Fruit fly (Drosophila melanogaster) whole organism, embryonic: ENCODE data around the gene Rdh.
A peak's percentile ranks its signal among the peaks of the same experiment; 100 is the strongest.

Experiments used
- Awh ChIP-seq: fragments of 200-800 bp; sonication (Bioruptor generic); IDR thresholded peaks from 2 replicates; pipeline ENCODE4, ENCODE4 v1.3.6; 2022; ENCODE audit warnings: missing biosample characterization, missing genetic modification characterization
- Bgb ChIP-seq: fragments of 200-800 bp; sonication (Bioruptor generic); IDR thresholded peaks from 2 replicates; pipeline ENCODE4 v1.3.6; 2022; ENCODE audit warnings: missing biosample characterization, missing genetic modification characterization; ENCODE audit not compliant: partially characterized antibody
- CG10209 ChIP-seq: fragments of 200-800 bp; sonication (Bioruptor generic); optimal IDR thresholded peaks from 3 replicates; lab custom pipeline; 2017; ENCODE audit warnings: missing biosample characterization, mild to moderate bottlenecking, missing genetic modification characterization, missing genetic modification reagents
- CG1024 ChIP-seq: fragments of 200-800 bp; sonication (Bioruptor generic); IDR thresholded peaks from 2 replicates; pipeline ENCODE4 v1.3.6; 2022; ENCODE audit warnings: missing biosample characterization, missing genetic modification characterization
- CG12769 ChIP-seq: fragments of 200-800 bp; sonication (Bioruptor generic); optimal IDR thresholded peaks from 2 replicates; lab custom pipeline; 2019; ENCODE audit warnings: missing biosample characterization, mild to moderate bottlenecking, missing genetic modification characterization, moderate library complexity
- CG14860 ChIP-seq: fragments of 200-800 bp; sonication (Bioruptor generic); IDR thresholded peaks from 3 replicates; pipeline ENCODE4 v1.3.6; 2022; ENCODE audit warnings: missing biosample characterization, missing genetic modification characterization; ENCODE audit not compliant: partially characterized antibody
- CG15011 ChIP-seq: fragments of 200-800 bp; sonication (Bioruptor generic); optimal IDR thresholded peaks from 3 replicates; lab custom pipeline; 2018; ENCODE audit warnings: missing biosample characterization, mild to moderate bottlenecking, missing genetic modification characterization
- CG15073 ChIP-seq: fragments of 200-800 bp; sonication (Bioruptor generic); optimal IDR thresholded peaks from 2 replicates; lab custom pipeline; 2016; ENCODE audit warnings: missing biosample characterization, missing genetic modification characterization
- CG15696 ChIP-seq: fragments of 200-800 bp; sonication (Bioruptor generic); optimal IDR thresholded peaks from 2 replicates; lab custom pipeline; 2019; ENCODE audit warnings: missing biosample characterization, mild to moderate bottlenecking, missing genetic modification characterization, moderate library complexity
- CG16815 ChIP-seq: fragments of 200-800 bp; sonication (Bioruptor generic); optimal IDR thresholded peaks from 3 replicates; lab custom pipeline; 2017; ENCODE audit warnings: missing biosample characterization, mild to moderate bottlenecking, missing genetic modification characterization
- CG17385 ChIP-seq: fragments of 200-800 bp; sonication (Bioruptor generic); optimal IDR thresholded peaks from 3 replicates; lab custom pipeline; 2018; ENCODE audit warnings: missing biosample characterization, mild to moderate bottlenecking, missing genetic modification characterization
- CG17568 ChIP-seq: fragments of 200-800 bp; sonication (Bioruptor generic); optimal IDR thresholded peaks from 2 replicates; lab custom pipeline; 2018; ENCODE audit warnings: missing biosample characterization, mild to moderate bottlenecking, missing genetic modification characterization, moderate library complexity
- CG31224 ChIP-seq: fragments of 200-800 bp; sonication (Bioruptor generic); IDR thresholded peaks from 2 replicates; pipeline ENCODE4 v1.3.6; 2022; ENCODE audit warnings: missing biosample characterization, missing genetic modification characterization
- CG3838 ChIP-seq: fragments of 200-800 bp; sonication (Bioruptor generic); optimal IDR thresholded peaks from 3 replicates; lab custom pipeline; 2016; ENCODE audit warnings: missing biosample characterization, missing genetic modification characterization
- CG3995 ChIP-seq: fragments of 200-800 bp; sonication (Bioruptor generic); optimal IDR thresholded peaks from 3 replicates; lab custom pipeline; 2016; ENCODE audit warnings: missing biosample characterization, missing genetic modification characterization
- CG5953 ChIP-seq: fragments of 200-800 bp; sonication (Bioruptor generic); IDR thresholded peaks from 2 replicates; pipeline ENCODE4 v1.3.6; 2022; ENCODE audit warnings: missing biosample characterization, missing genetic modification characterization
- CG8944 ChIP-seq: fragments of 200-800 bp; sonication (Bioruptor generic); optimal IDR thresholded peaks from 3 replicates; lab custom pipeline; 2016; ENCODE audit warnings: missing biosample characterization, missing genetic modification characterization
- CHES-1-like ChIP-seq: fragments of 200-800 bp; sonication (Bioruptor generic); optimal IDR thresholded peaks from 2 replicates; lab custom pipeline; 2016; ENCODE audit warnings: missing biosample characterization, missing genetic modification characterization
- CTCF ChIP-seq: fragments of 200-800 bp; sonication (Bioruptor generic); optimal IDR thresholded peaks from 2 replicates; lab custom pipeline; 2017; ENCODE audit warnings: missing biosample characterization, mild to moderate bottlenecking, missing genetic modification characterization, moderate library complexity
- CkIIα-i1 ChIP-seq: fragments of 200-800 bp; sonication (Bioruptor generic); IDR thresholded peaks from 2 replicates; pipeline ENCODE4 v1.3.6; 2022; ENCODE audit warnings: missing biosample characterization, missing genetic modification characterization
- Deaf1 ChIP-seq: fragments of 200-800 bp; optimal IDR thresholded peaks from 3 replicates; lab custom pipeline; 2019; ENCODE audit warnings: missing biosample characterization, mild to moderate bottlenecking, missing genetic modification characterization, moderate library complexity
- Doc3 ChIP-seq: fragments of 200-800 bp; sonication (Bioruptor generic); IDR thresholded peaks from 3 replicates; pipeline ENCODE4 v1.3.6; 2022; ENCODE audit warnings: missing biosample characterization, missing genetic modification characterization; ENCODE audit not compliant: partially characterized antibody
- E2f2 ChIP-seq: fragments of 200-800 bp; sonication (Bioruptor generic); IDR thresholded peaks from 2 replicates; pipeline ENCODE4 v1.3.6; 2022; ENCODE audit warnings: missing biosample characterization, missing genetic modification characterization
- H2.0 ChIP-seq: fragments of 200-800 bp; sonication (Bioruptor generic); IDR thresholded peaks from 2 replicates; pipeline ENCODE4 v1.3.6; 2022; ENCODE audit warnings: missing biosample characterization, missing genetic modification characterization
- HLH4C ChIP-seq: fragments of 200-800 bp; sonication (Bioruptor generic); IDR thresholded peaks from 3 replicates; pipeline ENCODE4 v1.3.6; 2022; ENCODE audit warnings: missing biosample characterization, missing genetic modification characterization; ENCODE audit not compliant: partially characterized antibody
- HmgZ ChIP-seq: fragments of 200-800 bp; sonication (Bioruptor generic); optimal IDR thresholded peaks from 2 replicates; lab custom pipeline; 2018; ENCODE audit warnings: missing biosample characterization, mild to moderate bottlenecking, missing genetic modification characterization
- Hr39 ChIP-seq: fragments of >200 bp; optimal IDR thresholded peaks from 2 replicates; lab custom pipeline; 2017
- MESR4 ChIP-seq: fragments of 200-800 bp; sonication (Bioruptor generic); optimal IDR thresholded peaks from 2 replicates; lab custom pipeline; 2018; ENCODE audit warnings: missing biosample characterization, mild to moderate bottlenecking, missing genetic modification characterization, moderate library complexity
- Med ChIP-seq: fragments of 200-800 bp; sonication (Bioruptor generic); peaks from one replicate; lab custom pipeline; 2016; ENCODE audit warnings: missing biosample characterization, missing genetic modification characterization, mild to moderate bottlenecking, inconsistent platforms, moderate library complexity
- Myb ChIP-seq: fragments of 200-800 bp; sonication (Bioruptor generic); optimal IDR thresholded peaks from 2 replicates; lab custom pipeline; 2016; ENCODE audit warnings: missing biosample characterization, missing genetic modification characterization
- NC2α ChIP-seq: fragments of 200-800 bp; sonication (Bioruptor generic); optimal IDR thresholded peaks from 2 replicates; lab custom pipeline; 2016; ENCODE audit warnings: missing biosample characterization, missing genetic modification characterization
- Neu2 ChIP-seq: fragments of 200-800 bp; sonication (Bioruptor generic); optimal IDR thresholded peaks from 3 replicates; lab custom pipeline; 2016; ENCODE audit warnings: missing biosample characterization, missing genetic modification characterization, borderline replicate concordance
- NfI ChIP-seq: fragments of 200-800 bp; sonication (Bioruptor generic); optimal IDR thresholded peaks from 3 replicates; lab custom pipeline; 2018; ENCODE audit warnings: missing biosample characterization, mild to moderate bottlenecking, missing genetic modification characterization, moderate library complexity
- Poxn ChIP-seq: fragments of 200-800 bp; sonication (Bioruptor generic); IDR thresholded peaks from 2 replicates; pipeline ENCODE4 v1.3.6; 2022; ENCODE audit warnings: missing biosample characterization, missing genetic modification characterization
- Ravus ChIP-seq: fragments of 200-800 bp; sonication (Bioruptor generic); IDR thresholded peaks from 2 replicates; pipeline ENCODE4 v1.3.6; 2022; ENCODE audit warnings: missing biosample characterization, missing genetic modification characterization
- Sry-β ChIP-seq: fragments of 200-800 bp; sonication (Bioruptor generic); optimal IDR thresholded peaks from 2 replicates; lab custom pipeline; 2018; ENCODE audit warnings: missing biosample characterization, mild to moderate bottlenecking, missing genetic modification characterization, moderate library complexity
- abd-A ChIP-seq: fragments of 200-800 bp; sonication (Bioruptor generic); optimal IDR thresholded peaks from 3 replicates; lab custom pipeline; 2019; ENCODE audit warnings: missing biosample characterization, mild to moderate bottlenecking, missing genetic modification characterization, moderate library complexity
- chinmo ChIP-seq: fragments of 200-800 bp; sonication (Bioruptor generic); IDR thresholded peaks from 4 replicates; pipeline ENCODE4 v1.3.6; 2022; ENCODE audit warnings: missing biosample characterization, missing genetic modification characterization; ENCODE audit not compliant: partially characterized antibody
- ci ChIP-seq: fragments of 200-800 bp; sonication (Bioruptor generic); IDR thresholded peaks from 3 replicates; pipeline ENCODE4 v1.3.6; 2022; ENCODE audit warnings: missing biosample characterization, missing genetic modification characterization
- crc ChIP-seq: fragments of 200-800 bp; sonication (Bioruptor generic); optimal IDR thresholded peaks from 2 replicates; lab custom pipeline; 2016; ENCODE audit warnings: missing biosample characterization, missing genetic modification characterization
- en ChIP-seq: fragments of 200-800 bp; sonication (Bioruptor generic); optimal IDR thresholded peaks from 2 replicates; lab custom pipeline; 2016; ENCODE audit warnings: missing biosample characterization, missing genetic modification characterization
- ken ChIP-seq: fragments of 200-800 bp; sonication (Bioruptor generic); IDR thresholded peaks from 3 replicates; pipeline ENCODE4 v1.3.6; 2022; ENCODE audit warnings: missing biosample characterization, missing genetic modification characterization
- maf-S ChIP-seq: fragments of 200-800 bp; sonication (Bioruptor generic); optimal IDR thresholded peaks from 2 replicates; lab custom pipeline; 2016; ENCODE audit warnings: missing biosample characterization, missing genetic modification characterization
- nau ChIP-seq: fragments of 200-800 bp; sonication (Bioruptor generic); optimal IDR thresholded peaks from 3 replicates; lab custom pipeline; 2017; ENCODE audit warnings: missing biosample characterization, mild to moderate bottlenecking, missing genetic modification characterization, missing genetic modification reagents
- nmo ChIP-seq: fragments of 200-800 bp; sonication (Bioruptor generic); optimal IDR thresholded peaks from 2 replicates; lab custom pipeline; 2018; ENCODE audit warnings: missing biosample characterization, mild to moderate bottlenecking, missing genetic modification characterization, moderate library complexity
- oc ChIP-seq: fragments of 200-800 bp; sonication (Bioruptor generic); optimal IDR thresholded peaks from 2 replicates; lab custom pipeline; 2018; ENCODE audit warnings: missing biosample characterization, mild to moderate bottlenecking, missing genetic modification characterization, moderate library complexity
- phol ChIP-seq: fragments of 200-800 bp; sonication (Bioruptor generic); optimal IDR thresholded peaks from 3 replicates; lab custom pipeline; 2018; ENCODE audit warnings: missing biosample characterization, mild to moderate bottlenecking, missing genetic modification characterization, moderate library complexity
- salm ChIP-seq: fragments of 200-800 bp; sonication (Bioruptor generic); optimal IDR thresholded peaks from 2 replicates; lab custom pipeline; 2018; ENCODE audit warnings: missing biosample characterization, mild to moderate bottlenecking, missing genetic modification characterization
- sim ChIP-seq: fragments of 200-800 bp; sonication (Bioruptor generic); IDR thresholded peaks from 2 replicates; pipeline ENCODE4 v1.3.6; 2022; ENCODE audit warnings: missing biosample characterization, missing genetic modification characterization
- trh ChIP-seq: fragments of 200-800 bp; sonication (Bioruptor generic); optimal IDR thresholded peaks from 2 replicates; lab custom pipeline; 2016; ENCODE audit warnings: missing biosample characterization, missing genetic modification characterization
- wdn ChIP-seq: fragments of 200-800 bp; sonication (Bioruptor generic); IDR thresholded peaks from 2 replicates; pipeline ENCODE4 v1.3.6; 2022; ENCODE audit warnings: missing biosample characterization, missing genetic modification characterization

The Rdh gene

dm6 chr3L:3871284-3871683 is 46.0 kb downstream of the Rdh start (continued):
- TF ChIP-seq NfI = no peak
- no peak for TF ChIP-seq Hr39 (lab: Kevin White, UChicago)
- TF ChIP-seq Awh (GFP tag; lab: Robert Waterston, UW) = peak; percentile 29; the same call in 1 of the 2 replicates
- no peak for TF ChIP-seq Poxn (GFP tag; lab: Robert Waterston, UW)
- no peak for TF ChIP-seq wdn
- TF ChIP-seq Neu2 (GFP tag; lab: Kevin White, UChicago) = no peak
- no peak for TF ChIP-seq CG8944 (GFP tag; lab: Kevin White, UChicago)
- TF ChIP-seq abd-A (tag; lab: Kevin White, UChicago) = peak; percentile 90

dm6 chr3L:3873094-3873493 is 47.8 kb downstream of the Rdh start:
- TF ChIP-seq CkIIα-i1 (GFP tag; lab: Robert Waterston, UW) (no peak), CTCF (no peak), nmo (GFP tag; lab: Kevin White, UChicago) (peak; percentile 79), ken (GFP tag; lab: Robert Waterston, UW) (no peak; the same call in 2 of the 3 replicates), Awh (GFP tag; lab: Robert Waterston, UW) (no peak), E2f2 (GFP tag; lab: Robert Waterston, UW) (no peak), CG12769 (tag; lab: Kevin White, UChicago) (no peak), HLH4C (GFP tag; lab: Robert Waterston, UW) (no peak), sim (no peak), en (GFP tag; lab: Kevin White, UChicago) (no peak), Sry-β (GFP tag; lab: Kevin White, UChicago) (no peak), CG1024 (GFP tag; lab: Robert Waterston, UW) (no peak), trh (no peak), CG15696 (tag; lab: Kevin White, UChicago) (no peak), salm (tag; lab: Kevin White, UChicago) (no peak), chinmo (no peak), CG31224 (GFP tag; lab: Robert Waterston, UW) (no peak), maf-S (GFP tag; lab: Kevin White, UChicago) (no peak), H2.0 (GFP tag; lab: Robert Waterston, UW) (no peak), Doc3 (GFP tag; lab: Robert Waterston, UW) (no peak), CG16815 (GFP tag; lab: Kevin White, UChicago) (peak; percentile 29), crc (GFP tag; lab: Kevin White, UChicago) (no peak), MESR4 (GFP tag; lab: Kevin White, UChicago) (no peak), CG3995 (GFP tag; lab: Kevin White, UChicago) (no peak), CG15011 (GFP tag; lab: Kevin White, UChicago) (no peak), phol (tag; lab: Kevin White, UChicago) (peak; percentile 57), CG17568 (GFP tag; lab: Kevin White, UChicago) (no peak), Med (GFP tag; lab: Kevin White, UChicago) (no peak), HmgZ (tag; lab: Kevin White, UChicago) (no peak), CHES-1-like (GFP tag; lab: Kevin White, UChicago) (no peak), Deaf1 (no peak), CG17385 (GFP tag; lab: Kevin White, UChicago) (peak; percentile 23), CG10209 (GFP tag; lab: Kevin White, UChicago) (no peak), Ravus (GFP tag; lab: Robert Waterston, UW) (no peak), CG15073 (GFP tag; lab: Kevin White, UChicago) (no peak), CG14860 (GFP tag; lab: Robert Waterston, UW) (no peak), oc (tag; lab: Kevin White, UChicago) (peak; percentile 20), Bgb (no peak), CG3838 (GFP tag; lab: Kevin White, UChicago) (no peak), NC2α (no peak), Myb (GFP tag; lab: Kevin White, UChicago) (no peak), nau (GFP tag; lab: Kevin White, UChicago) (no peak), CG5953 (no peak), ci (GFP tag; lab: Robert Waterston, UW) (no peak; the same call in 2 of the 3 replicates)
